Fruit fly (Drosophila melanogaster): ENCODE results near the gene Gr64a.

DNA sequence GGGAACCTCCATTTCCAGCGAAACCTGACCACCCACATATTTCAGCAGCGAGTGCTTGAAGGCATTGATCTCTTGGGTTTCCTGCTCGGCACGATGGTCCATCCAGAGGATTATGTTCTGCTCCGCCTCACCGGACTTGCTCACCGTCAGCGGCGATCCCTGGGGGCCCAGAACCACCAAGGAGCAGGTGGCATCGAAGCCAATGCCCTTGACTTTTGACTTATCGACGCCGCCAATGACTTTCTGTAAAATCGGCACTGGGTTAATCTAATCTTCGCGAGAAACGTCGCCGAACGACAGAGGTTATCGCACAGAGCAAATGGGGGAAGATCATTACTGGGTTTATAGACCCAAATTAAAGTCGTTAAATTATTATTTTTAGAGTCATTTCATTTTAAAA is 2.1 kb upstream of the Gr64a start:
- TF ChIP-seq kay (GFP tag; ENCODE audit: borderline replicate concordance): no peak
- TF ChIP-seq CG11617 (GFP tag; optimal IDR thresholded peaks at IDR 0.05): no peak
- TF ChIP-seq CG7101 (tag; optimal IDR thresholded peaks at IDR 0.05): no peak
- TF ChIP-seq pad (GFP tag; optimal IDR thresholded peaks at IDR 0.05): no peak
- TF ChIP-seq tj (GFP tag; optimal IDR thresholded peaks at IDR 0.05): no peak
- TF ChIP-seq Hr96 (GFP tag; optimal IDR thresholded peaks at IDR 0.05): no peak
- TF ChIP-seq Crg-1 (GFP tag; optimal IDR thresholded peaks at IDR 0.05): no peak
- TF ChIP-seq CG14711 (tag; optimal IDR thresholded peaks at IDR 0.05): no peak
- no peak for TF ChIP-seq toe (GFP tag; optimal IDR thresholded peaks at IDR 0.05)
- no peak for TF ChIP-seq CG12768 (GFP tag; optimal IDR thresholded peaks at IDR 0.05)

All from whole organism, adult.